Fruit fly (Drosophila melanogaster) whole organism, prepupa: ENCODE data around the gene Oatp30B.

ENCODE experiments used
- CG10669 ChIP-seq: fragments of 200-800 bp; sonication (Bioruptor generic); optimal IDR thresholded peaks from 3 replicates; lab custom pipeline; 2018; ENCODE audit warnings: missing biosample characterization, mild to moderate bottlenecking, missing genetic modification characterization, moderate library complexity
- CG1621 ChIP-seq: fragments of 200-800 bp; sonication (Bioruptor generic); optimal IDR thresholded peaks from 3 replicates; lab custom pipeline; 2018; ENCODE audit warnings: missing biosample characterization, mild to moderate bottlenecking, missing genetic modification characterization
- CG6276 ChIP-seq: fragments of 200-800 bp; sonication (Bioruptor generic); optimal IDR thresholded peaks from 2 replicates; lab custom pipeline; 2017; ENCODE audit warnings: missing biosample characterization, mild to moderate bottlenecking, missing genetic modification characterization
- CG9139 ChIP-seq: fragments of 200-800 bp; sonication (Bioruptor generic); optimal IDR thresholded peaks from 3 replicates; lab custom pipeline; 2017; ENCODE audit warnings: missing biosample characterization, mild to moderate bottlenecking, missing genetic modification characterization
- Ets21C ChIP-seq: fragments of 200-800 bp; sonication (Bioruptor generic); optimal IDR thresholded peaks from 3 replicates; lab custom pipeline; 2016; ENCODE audit warnings: missing biosample characterization, missing genetic modification characterization
- Sox14 ChIP-seq: fragments of 200-800 bp; sonication (Bioruptor generic); optimal IDR thresholded peaks from 3 replicates; lab custom pipeline; 2016; ENCODE audit warnings: missing biosample characterization, missing genetic modification characterization
- achi ChIP-seq: fragments of 200-800 bp; sonication (Bioruptor generic); optimal IDR thresholded peaks from 3 replicates; lab custom pipeline; 2016; ENCODE audit warnings: missing biosample characterization, missing genetic modification characterization
- acj6 ChIP-seq: fragments of 200-800 bp; sonication (Bioruptor generic); optimal IDR thresholded peaks from 3 replicates; lab custom pipeline; 2016; ENCODE audit warnings: missing biosample characterization, missing genetic modification characterization
- fd59A ChIP-seq: fragments of 200-800 bp; sonication (Bioruptor generic); optimal IDR thresholded peaks from 2 replicates; lab custom pipeline; 2017; ENCODE audit warnings: missing biosample characterization, mild to moderate bottlenecking, missing genetic modification characterization, missing genetic modification reagents
- net ChIP-seq: fragments of 200-800 bp; sonication (Bioruptor generic); optimal IDR thresholded peaks from 3 replicates; lab custom pipeline; 2016; ENCODE audit warnings: missing biosample characterization, missing genetic modification characterization
- pdm3 ChIP-seq: fragments of 200-800 bp; sonication (Bioruptor generic); optimal IDR thresholded peaks from 3 replicates; lab custom pipeline; 2016; ENCODE audit warnings: missing biosample characterization, missing genetic modification characterization
- vri ChIP-seq: fragments of 200-800 bp; sonication (Bioruptor generic); optimal IDR thresholded peaks from 3 replicates; lab custom pipeline; 2016; ENCODE audit warnings: missing biosample characterization, mild to moderate bottlenecking, missing genetic modification characterization

- no peak for TF ChIP-seq Ets21C
- TF ChIP-seq CG9139 (GFP tag; lab: Kevin White, UChicago) = no peak
- TF ChIP-seq pdm3 (GFP tag; lab: Kevin White, UChicago) = no peak
- no peak for TF ChIP-seq CG10669
- TF ChIP-seq vri = no peak
- no peak for TF ChIP-seq CG1621
- TF ChIP-seq achi (GFP tag; lab: Kevin White, UChicago) = no peak
- no peak for TF ChIP-seq acj6 (GFP tag; lab: Kevin White, UChicago)
- no peak for TF ChIP-seq Sox14 (GFP tag; lab: Kevin White, UChicago)
- no peak for TF ChIP-seq fd59A
- no peak for TF ChIP-seq CG6276 (GFP tag; lab: Kevin White, UChicago)
- TF ChIP-seq net = no peak
Measured at dm6 chr2L:9508547-9509197, 12.3 kb upstream of the Oatp30B start.
